Worm (Caenorhabditis elegans) whole organism, L4 larva: Measurements from ENCODE around the gene swsn-6.
A peak's percentile ranks its signal among the peaks of the same experiment; 100 is the strongest.

Experiments
- F37D6.2 ChIP-seq: sonication (generic microtip); optimal IDR thresholded peaks from 2 replicates; lab custom pipeline; 2016; ENCODE audit warnings: mild to moderate bottlenecking, missing genetic modification characterization, missing compliant biosample characterization
- F44E2.7 ChIP-seq: fragments of 200-800 bp; sonication (Bioruptor generic); IDR thresholded peaks from 2 replicates; pipeline ENCODE4 v2.1.2; 2022; ENCODE audit warnings: missing genetic modification characterization, missing compliant biosample characterization
- F49E8.2 ChIP-seq: sonication (generic microtip); optimal IDR thresholded peaks from 2 replicates; lab custom pipeline; 2016; ENCODE audit warnings: missing compliant biosample characterization, mild to moderate bottlenecking, missing genetic modification characterization, borderline replicate concordance
- T20F7.1 ChIP-seq: fragments of 200-800 bp; sonication (Bioruptor generic); optimal IDR thresholded peaks from 2 replicates; lab custom pipeline; 2018; ENCODE audit warnings: mild to moderate bottlenecking, missing genetic modification characterization, missing compliant biosample characterization
- T26A8.4 ChIP-seq: fragments of 200-800 bp; sonication (Bioruptor generic); IDR thresholded peaks from 2 replicates; pipeline ENCODE4 v1.3.6; 2022; ENCODE audit warnings: missing genetic modification characterization, missing compliant biosample characterization
- Y48G9A.11 ChIP-seq: fragments of 200-800 bp; sonication (Bioruptor generic); IDR thresholded peaks from 2 replicates; pipeline ENCODE4 v1.3.6; 2022; ENCODE audit warnings: missing genetic modification reagents, missing genetic modification characterization, missing compliant biosample characterization
- ZK337.2 ChIP-seq: fragments of 200-800 bp; sonication (Bioruptor generic); IDR thresholded peaks from 2 replicates; pipeline ENCODE4 v1.3.6; 2022; ENCODE audit warnings: missing genetic modification reagents, missing genetic modification characterization, missing compliant biosample characterization
- aha-1 ChIP-seq: fragments of 150-350 bp; peaks from one replicate; lab custom pipeline; 2014; ENCODE audit warnings: missing biosample characterization, missing genetic modification characterization
- ama-1 ChIP-seq: fragments of 150-350 bp; optimal IDR thresholded peaks from 2 replicates; lab custom pipeline; 2014; ENCODE audit warnings: inconsistent platforms, mixed read lengths
- ceh-20 ChIP-seq: fragments of 200-800 bp; sonication (Bioruptor generic); IDR thresholded peaks from 2 replicates; pipeline ENCODE4 v1.3.6; 2022; ENCODE audit warnings: missing genetic modification reagents, missing genetic modification characterization, missing compliant biosample characterization
- ceh-62 ChIP-seq: sonication (generic microtip); optimal IDR thresholded peaks from 2 replicates; lab custom pipeline; 2017; ENCODE audit warnings: missing biosample characterization, missing genetic modification characterization
- ceh-82 ChIP-seq: sonication (generic microtip); optimal IDR thresholded peaks from 2 replicates; lab custom pipeline; 2017; ENCODE audit warnings: missing biosample characterization, missing genetic modification characterization
- ctbp-1 ChIP-seq: fragments of 200-800 bp; sonication (Bioruptor generic); IDR thresholded peaks from 2 replicates; pipeline ENCODE4 v1.3.6; 2022; ENCODE audit warnings: missing genetic modification reagents, missing genetic modification characterization, missing compliant biosample characterization
- daf-12 ChIP-seq: fragments of 150-350 bp; optimal IDR thresholded peaks from 2 replicates; lab custom pipeline; 2014; ENCODE audit warnings: missing biosample characterization, missing genetic modification reagents, missing genetic modification characterization
- daf-16 ChIP-seq, 3 experiments: sonication (generic microtip); optimal IDR thresholded peaks; 2 replicates each; lab custom pipeline; 2016 to 2017; ENCODE audit warnings: missing genetic modification characterization in 3 of 3, missing genetic modification reagents in 3 of 3, mild to moderate bottlenecking in 2 of 3, missing compliant biosample characterization in 2 of 3, missing biosample characterization in 1 of 3, moderate library complexity in 1 of 3
- dpl-1 ChIP-seq: fragments of 150-350 bp; optimal IDR thresholded peaks from 2 replicates; lab custom pipeline; 2014; ENCODE audit warnings: missing biosample characterization, missing genetic modification reagents, missing genetic modification characterization
- duxl-1 ChIP-seq: sonication (generic microtip); optimal IDR thresholded peaks from 2 replicates; lab custom pipeline; 2016; ENCODE audit warnings: mild to moderate bottlenecking, missing genetic modification characterization, moderate library complexity, missing compliant biosample characterization; ENCODE audit not compliant: poor library complexity
- dve-1 ChIP-seq: sonication (generic microtip); optimal IDR thresholded peaks from 2 replicates; lab custom pipeline; 2017; ENCODE audit warnings: antibody characterized with exemption, mild to moderate bottlenecking, missing genetic modification characterization, missing compliant biosample characterization; ENCODE audit not compliant: insufficient read depth
- egl-27 ChIP-seq: sonication (generic microtip); optimal IDR thresholded peaks from 3 replicates; lab custom pipeline; 2017; ENCODE audit warnings: missing biosample characterization, missing genetic modification reagents, missing genetic modification characterization
- fkh-10 ChIP-seq: fragments of 150-350 bp; optimal IDR thresholded peaks from 2 replicates; lab custom pipeline; 2014; ENCODE audit warnings: missing biosample characterization, missing genetic modification reagents, missing genetic modification characterization
- hlh-11 ChIP-seq: fragments of 200-800 bp; sonication (Bioruptor generic); optimal IDR thresholded peaks from 2 replicates; lab custom pipeline; 2018; ENCODE audit warnings: mild to moderate bottlenecking, missing genetic modification characterization, missing compliant biosample characterization
- hlh-30 ChIP-seq: sonication (generic microtip); optimal IDR thresholded peaks from 2 replicates; lab custom pipeline; 2017; ENCODE audit warnings: antibody characterized with exemption, mild to moderate bottlenecking, missing genetic modification characterization, missing compliant biosample characterization; ENCODE audit not compliant: insufficient read depth
- lin-1 ChIP-seq: fragments of 200-800 bp; sonication (Bioruptor generic); IDR thresholded peaks from 2 replicates; pipeline ENCODE4 v1.3.6; 2022; ENCODE audit warnings: missing genetic modification reagents, missing genetic modification characterization, missing compliant biosample characterization
- lin-13 ChIP-seq: fragments of 150-350 bp; optimal IDR thresholded peaks from 2 replicates; lab custom pipeline; 2014; ENCODE audit warnings: missing biosample characterization, missing genetic modification reagents, missing genetic modification characterization
- lin-38 ChIP-seq: fragments of 200-800 bp; sonication (Bioruptor generic); IDR thresholded peaks from 2 replicates; pipeline ENCODE4 v1.3.6; 2022; ENCODE audit warnings: missing genetic modification reagents, missing genetic modification characterization, missing compliant biosample characterization
- lsy-2 ChIP-seq, 2 experiments: fragments of 150-350 bp in 1 of 2; sonication (generic microtip) in 1 of 2; optimal IDR thresholded peaks; 2 replicates each; lab custom pipeline; 2014 to 2017; ENCODE audit warnings: missing biosample characterization in 2 of 2, missing genetic modification characterization in 2 of 2
- madf-5 ChIP-seq, 2 experiments: fragments of 200-800 bp; sonication (Bioruptor generic); IDR thresholded peaks; 2 replicates each; pipeline ENCODE4 v1.3.6; 2022; ENCODE audit warnings: missing compliant biosample characterization in 2 of 2, missing genetic modification characterization in 2 of 2
- madf-9 ChIP-seq: fragments of 200-800 bp; sonication (Bioruptor generic); conservative IDR thresholded peaks from 2 replicates; pipeline ENCODE4 v1.3.6; 2022; ENCODE audit warnings: missing genetic modification reagents, missing genetic modification characterization, missing compliant biosample characterization
- mdl-1 ChIP-seq, 2 experiments: fragments of 150-350 bp in 1 of 2; sonication (generic microtip) in 1 of 2; optimal IDR thresholded peaks; 2 replicates each; lab custom pipeline; 2014 to 2017; ENCODE audit warnings: missing biosample characterization in 2 of 2, missing genetic modification characterization in 2 of 2
- mdt-29 ChIP-seq: fragments of 200-800 bp; sonication (Bioruptor generic); IDR thresholded peaks from 2 replicates; pipeline ENCODE4 v1.3.6; 2022; ENCODE audit warnings: missing genetic modification reagents, missing genetic modification characterization, missing compliant biosample characterization
- mep-1 ChIP-seq: fragments of 150-350 bp; sonication (generic microtip); optimal IDR thresholded peaks from 3 replicates; lab custom pipeline; 2014; ENCODE audit warnings: missing biosample characterization, missing genetic modification characterization
- mes-2 ChIP-seq: sonication (generic microtip); optimal IDR thresholded peaks from 2 replicates; lab custom pipeline; 2016; ENCODE audit warnings: missing genotype, mild to moderate bottlenecking, missing genetic modification characterization, missing compliant biosample characterization; ENCODE audit not compliant: poor library complexity, severe bottlenecking
- mxl-3 ChIP-seq: fragments of 200-800 bp; sonication (Bioruptor generic); optimal IDR thresholded peaks from 2 replicates; lab custom pipeline; 2018; ENCODE audit warnings: mild to moderate bottlenecking, missing genetic modification characterization, missing compliant biosample characterization
- nhr-102 ChIP-seq: sonication (generic microtip); optimal IDR thresholded peaks from 2 replicates; lab custom pipeline; 2016; ENCODE audit warnings: mild to moderate bottlenecking, missing genetic modification characterization, moderate library complexity, missing compliant biosample characterization
- nhr-11 ChIP-seq: fragments of 150-350 bp; optimal IDR thresholded peaks from 2 replicates; lab custom pipeline; 2014; ENCODE audit warnings: missing biosample characterization, missing genetic modification characterization
- nhr-28 ChIP-seq: fragments of 150-350 bp; optimal IDR thresholded peaks from 2 replicates; lab custom pipeline; 2014; ENCODE audit warnings: missing biosample characterization, missing genetic modification characterization
- nhr-6 ChIP-seq: fragments of 150-350 bp; optimal IDR thresholded peaks from 2 replicates; lab custom pipeline; 2014; ENCODE audit warnings: missing biosample characterization, missing genetic modification characterization
- pqm-1 ChIP-seq: sonication (generic microtip); optimal IDR thresholded peaks from 2 replicates; lab custom pipeline; 2017; ENCODE audit warnings: missing biosample characterization, missing genetic modification characterization
- rbr-2 ChIP-seq: sonication (generic microtip); optimal IDR thresholded peaks from 2 replicates; lab custom pipeline; 2016; ENCODE audit warnings: missing genotype, missing genetic modification characterization, missing compliant biosample characterization
- saeg-2 ChIP-seq: fragments of 200-800 bp; sonication (Bioruptor generic); IDR thresholded peaks from 2 replicates; pipeline ENCODE4 v1.3.6; 2022; ENCODE audit warnings: missing genetic modification reagents, missing genetic modification characterization, missing compliant biosample characterization
- set-16 ChIP-seq: fragments of 200-800 bp; sonication (Bioruptor generic); IDR thresholded peaks from 2 replicates; pipeline ENCODE4 v1.3.6; 2022; ENCODE audit warnings: missing genetic modification reagents, missing genetic modification characterization, missing compliant biosample characterization
- snpc-1.2 ChIP-seq: fragments of 200-800 bp; sonication (Bioruptor generic); IDR thresholded peaks from 2 replicates; pipeline ENCODE4 v1.3.6; 2022; ENCODE audit warnings: missing genetic modification reagents, missing genetic modification characterization, missing compliant biosample characterization
- vab-7 ChIP-seq: fragments of 200-800 bp; sonication (Bioruptor generic); IDR thresholded peaks from 2 replicates; pipeline ENCODE4 v1.3.6; 2022; ENCODE audit warnings: missing genetic modification reagents, missing genetic modification characterization, missing compliant biosample characterization
- zip-2 ChIP-seq: fragments of 150-350 bp; optimal IDR thresholded peaks from 2 replicates; lab custom pipeline; 2014; ENCODE audit warnings: missing biosample characterization, missing genetic modification characterization

Gene swsn-6

ce11 chrIV:5364135-5364609 is 30.7 kb upstream of the swsn-6 start, which contains the start of the genes hda-6 and F41H10.4 (continued):
- TF ChIP-seq F44E2.7 (GFP tag; lab: Robert Waterston, UW) (no peak), dpl-1 (peak; percentile 89), nhr-11 (tag; lab: Kevin White, UChicago) (no peak), mdt-29 (GFP tag; lab: Robert Waterston, UW) (no peak), ama-1 (no peak), daf-12 (tag; lab: Kevin White, UChicago) (no peak), vab-7 (no peak), ceh-82 (no peak), egl-27 (no peak), pqm-1 (tag; lab: Kevin White, UChicago) (no peak), F37D6.2 (tag; lab: Kevin White, UChicago) (no peak)

- TF ChIP-seq nhr-6 (no peak), ama-1 (peak; percentile 14)
Measured at ce11 chrIV:5366567-5366966, 28.3 kb upstream of the swsn-6 start, which contains the start of gene sand-1. TSS of gene sand-1 (plus strand) at chrIV:5366867.

ce11 chrIV:5367899-5368298 is 26.9 kb upstream of the swsn-6 start:
- TF ChIP-seq ZK337.2 (no peak), saeg-2 (GFP tag; lab: Robert Waterston, UW) (no peak), pqm-1 (tag; lab: Kevin White, UChicago) (no peak), madf-5 (GFP tag; IDR thresholded peaks at IDR 0.05; lab: Robert Waterston, UW) (no peak), fkh-10 (no peak), ama-1 (no peak), F49E8.2 (tag; lab: Kevin White, UChicago) (no peak), aha-1 (no peak), ctbp-1 (GFP tag; lab: Robert Waterston, UW) (no peak), lin-13 (no peak), egl-27 (no peak), duxl-1 (tag; lab: Kevin White, UChicago) (no peak), lin-38 (GFP tag; lab: Robert Waterston, UW) (no peak), zip-2 (tag; lab: Kevin White, UChicago) (no peak), ceh-20 (GFP tag; lab: Robert Waterston, UW) (no peak), madf-9 (GFP tag; lab: Robert Waterston, UW) (no peak), hlh-30 (no peak), Y48G9A.11 (GFP tag; lab: Robert Waterston, UW) (no peak), mes-2 (no peak), nhr-102 (no peak)
- TF ChIP-seq, all 104 proteins: peak for 0

ce11 chrIV:5368860-5369259 is 26.0 kb upstream of the swsn-6 start:
- peak; percentile 49; the same call in 1 of the 2 replicates for TF ChIP-seq snpc-1.2 (GFP tag; lab: Robert Waterston, UW)
- TF ChIP-seq daf-16 (GFP tag; optimal IDR thresholded peaks at IDR 0.05; lab: Kevin White, UChicago), result no peak
- TF ChIP-seq daf-16 (tag; optimal IDR thresholded peaks at IDR 0.05; lab: Kevin White, UChicago), result peak; percentile 28
- peak; percentile 26 for TF ChIP-seq aha-1
- TF ChIP-seq fkh-10, result peak; percentile 43
- peak; percentile 33; the same call in 1 of the 2 replicates for TF ChIP-seq set-16 (GFP tag; lab: Robert Waterston, UW)
- TF ChIP-seq mdl-1 (tag; optimal IDR thresholded peaks at IDR 0.05; lab: Kevin White, UChicago), result peak in 1 of 2 experiments; percentile 39
- TF ChIP-seq T26A8.4 (GFP tag; lab: Robert Waterston, UW), result 0 out of 2 replicates have a peak, but pooled peaks have one; percentile 33
- peak; percentile 69 for TF ChIP-seq hlh-30
- TF ChIP-seq rbr-2 (tag; lab: Kevin White, UChicago), result peak; percentile 41
- peak; percentile 33 for TF ChIP-seq nhr-28
- peak; percentile 33 for TF ChIP-seq hlh-11 (tag; lab: Kevin White, UChicago)
- 0 out of 2 replicates have a peak, but pooled peaks have one; percentile 47 for TF ChIP-seq lin-1 (GFP tag; lab: Robert Waterston, UW)
- TF ChIP-seq nhr-6, result peak; percentile 58
- no peak for TF ChIP-seq ceh-82
- no peak for TF ChIP-seq T20F7.1 (GFP tag; lab: Kevin White, UChicago)
- no peak for TF ChIP-seq ZK337.2
- TF ChIP-seq dve-1 (tag; lab: Kevin White, UChicago), result peak; percentile 15
- peak; percentile 67 for TF ChIP-seq mes-2
- peak; percentile 21 for TF ChIP-seq ama-1
- peak; percentile 43 for TF ChIP-seq mxl-3 (GFP tag; lab: Kevin White, UChicago)
- peak in 1 of 2 experiments; percentile 50 for TF ChIP-seq lsy-2 (tag; optimal IDR thresholded peaks at IDR 0.05; lab: Kevin White, UChicago)
- peak; percentile 35 for TF ChIP-seq mep-1 (tag; lab: Kevin White, UChicago)
- TF ChIP-seq dpl-1, result peak; percentile 43
- peak; percentile 65 for TF ChIP-seq lin-38 (GFP tag; lab: Robert Waterston, UW)
- TF ChIP-seq ceh-62 (tag; lab: Kevin White, UChicago), result no peak
